Worm (Caenorhabditis elegans) whole organism, late embryonic: Measurements from ENCODE around the gene mrps-33.

Experiments
- nhr-11 ChIP-seq: fragments of 150-350 bp; optimal IDR thresholded peaks from 2 replicates; lab custom pipeline; 2014; ENCODE audit warnings: missing biosample characterization, missing genetic modification characterization
- pha-2 ChIP-seq: sonication (generic microtip); optimal IDR thresholded peaks from 2 replicates; lab custom pipeline; 2017; ENCODE audit warnings: mild to moderate bottlenecking, missing genetic modification characterization, missing compliant biosample characterization
- tbx-2 ChIP-seq: sonication (generic microtip); optimal IDR thresholded peaks from 2 replicates; lab custom pipeline; 2016; ENCODE audit warnings: missing genetic modification characterization, missing compliant biosample characterization

ce11 chrIV:8754146-8754545 lies 14.3 kb upstream of the mrps-33 start:
- TF ChIP-seq nhr-11, result no peak
- TF ChIP-seq pha-2 (tag; lab: Kevin White, UChicago), result no peak
- TF ChIP-seq tbx-2 (tag; lab: Kevin White, UChicago), result no peak
